Worm (Caenorhabditis elegans): ENCODE measurements around the gene lact-7.

lact-7 gene

DNA sequence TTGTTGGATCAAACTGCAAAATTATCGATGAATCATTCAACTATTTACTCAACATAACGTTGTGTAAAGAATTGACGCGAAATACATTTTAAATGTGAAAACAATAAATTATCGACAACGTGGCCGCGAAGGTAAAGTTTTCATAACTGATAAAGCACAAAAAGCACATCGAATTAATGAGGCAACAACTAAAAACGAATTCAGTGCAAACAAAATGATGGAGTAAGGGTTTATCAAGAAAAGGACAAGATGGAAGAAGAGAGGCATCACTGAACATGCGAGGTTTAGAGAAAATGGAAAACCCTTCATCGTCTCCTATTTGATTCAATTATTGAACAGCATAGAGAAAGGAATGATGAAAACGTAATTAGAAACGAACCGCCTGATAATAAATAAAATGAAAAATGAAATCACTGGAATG lies 35.1 kb upstream of the lact-7 start, which contains the start of gene D1053.4:
D1053.4 (minus strand) TSS at position 20 of the 421 bp plus-strand sequence.
- no peak for TF ChIP-seq ceh-13 (GFP tag; optimal IDR thresholded peaks at IDR 0.05)

- TF ChIP-seq hnd-1 (tag; optimal IDR thresholded peaks at IDR 0.05) (no peak), hmg-4 (GFP tag; optimal IDR thresholded peaks at IDR 0.05) (no peak), ceh-36 (tag; optimal IDR thresholded peaks at IDR 0.05) (no peak), F13C5.2 (tag; optimal IDR thresholded peaks at IDR 0.05) (no peak)
Observed at ce11 chrX:11725646-11726045, 33.3 kb upstream of the lact-7 start.

- TF ChIP-seq scrt-1 (GFP tag; IDR thresholded peaks at IDR 0.05) (no peak), tbx-11 (GFP tag; IDR thresholded peaks at IDR 0.05) (no peak), hmg-4 (GFP tag; optimal IDR thresholded peaks at IDR 0.05) (no peak), tra-4 (tag; optimal IDR thresholded peaks at IDR 0.05) (no peak), pes-1 (GFP tag; IDR thresholded peaks at IDR 0.05) (no peak), ceh-13 (GFP tag; optimal IDR thresholded peaks at IDR 0.05) (no peak), sea-1 (GFP tag; conservative IDR thresholded peaks at IDR 0.05) (no peak), ama-1 (optimal IDR thresholded peaks at IDR 0.05) (no peak), tbx-37 (GFP tag; conservative IDR thresholded peaks at IDR 0.05) (no peak), ets-7 (tag; optimal IDR thresholded peaks at IDR 0.05) (no peak), hnd-1 (tag; optimal IDR thresholded peaks at IDR 0.05) (no peak), B0310.2 (tag; optimal IDR thresholded peaks at IDR 0.05) (no peak), aly-1 (tag; optimal IDR thresholded peaks at IDR 0.05) (no peak), hmbx-1 (tag; optimal IDR thresholded peaks at IDR 0.05) (no peak), F13C5.2 (tag; optimal IDR thresholded peaks at IDR 0.05) (no peak)
Observed at ce11 chrX:11726450-11726849, 32.5 kb upstream of the lact-7 start.

DNA sequence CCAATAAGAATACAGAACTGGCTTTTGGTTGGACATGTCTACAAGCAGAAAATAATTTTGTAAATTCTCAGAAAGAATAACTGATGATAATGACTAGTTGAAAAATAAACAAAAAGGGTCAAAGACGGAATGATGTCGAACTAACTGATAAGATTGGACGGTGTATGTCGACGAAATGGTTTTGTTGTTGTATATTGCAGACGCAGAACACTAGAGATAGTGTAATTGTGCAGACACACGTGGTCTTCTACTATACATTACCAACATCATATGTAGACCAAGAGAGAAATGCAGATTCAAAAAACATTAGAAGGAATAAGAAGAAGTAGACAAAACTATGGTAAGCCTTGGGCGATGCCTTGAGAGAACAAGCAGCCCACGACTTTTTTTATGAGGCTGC lies 31.1 kb upstream of the lact-7 start, which contains the start of the genes gst-42 and D1053.2:
gst-42 (minus strand) TSS at position 176 of the 400 bp plus-strand sequence.
D1053.2 (plus strand) TSS at position 391 of the 400 bp plus-strand sequence.
- TF ChIP-seq tra-4 (tag; optimal IDR thresholded peaks at IDR 0.05) = no peak
- TF ChIP-seq sea-1 (GFP tag; conservative IDR thresholded peaks at IDR 0.05) = no peak
- TF ChIP-seq pes-1 (GFP tag; IDR thresholded peaks at IDR 0.05) = no peak
- no peak for TF ChIP-seq ceh-13 (GFP tag; optimal IDR thresholded peaks at IDR 0.05)
- TF ChIP-seq scrt-1 (GFP tag; IDR thresholded peaks at IDR 0.05) = no peak

DNA sequence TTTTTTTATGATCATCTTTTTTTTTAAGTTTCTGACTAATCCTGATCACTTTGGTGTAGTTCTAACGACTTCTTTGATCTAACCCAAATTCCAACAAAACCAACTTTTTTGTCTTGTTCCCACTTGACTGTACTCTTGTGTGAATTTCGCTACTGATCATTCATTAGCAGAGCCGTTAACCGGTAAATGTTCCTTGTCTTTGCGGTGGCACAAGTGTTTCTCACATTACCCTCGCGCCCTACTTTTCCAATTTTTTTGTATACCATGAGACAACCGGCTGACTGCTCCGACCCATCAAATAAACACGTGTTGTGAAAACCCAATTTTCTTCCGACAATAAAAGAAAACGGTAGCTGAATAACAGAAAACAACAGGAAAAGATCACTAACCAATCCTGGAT lies 26.2 kb upstream of the lact-7 start:
- TF ChIP-seq hmg-4 (GFP tag; optimal IDR thresholded peaks at IDR 0.05) (no peak), ets-7 (tag; optimal IDR thresholded peaks at IDR 0.05) (no peak), pes-1 (GFP tag; IDR thresholded peaks at IDR 0.05) (no peak), tbx-11 (GFP tag; IDR thresholded peaks at IDR 0.05) (no peak), scrt-1 (GFP tag; IDR thresholded peaks at IDR 0.05) (no peak), sea-1 (GFP tag; conservative IDR thresholded peaks at IDR 0.05) (no peak), F13C5.2 (tag; optimal IDR thresholded peaks at IDR 0.05) (no peak), tbx-37 (GFP tag; conservative IDR thresholded peaks at IDR 0.05) (no peak), B0310.2 (tag; optimal IDR thresholded peaks at IDR 0.05) (no peak), hnd-1 (tag; optimal IDR thresholded peaks at IDR 0.05) (no peak), ama-1 (optimal IDR thresholded peaks at IDR 0.05) (no peak), aly-1 (tag; optimal IDR thresholded peaks at IDR 0.05) (no peak), ceh-36 (tag; optimal IDR thresholded peaks at IDR 0.05) (no peak), tra-4 (tag; optimal IDR thresholded peaks at IDR 0.05) (no peak), flt-1 (GFP tag; IDR thresholded peaks at IDR 0.05) (no peak)

ce11 chrX:11734110-11734509 lies 24.8 kb upstream of the lact-7 start:
- no peak for TF ChIP-seq hnd-1 (tag; optimal IDR thresholded peaks at IDR 0.05)
- TF ChIP-seq pes-1 (GFP tag; IDR thresholded peaks at IDR 0.05) = no peak
- TF ChIP-seq aly-1 (tag; optimal IDR thresholded peaks at IDR 0.05) = no peak
- no peak for TF ChIP-seq scrt-1 (GFP tag; IDR thresholded peaks at IDR 0.05)
- no peak for TF ChIP-seq hmg-4 (GFP tag; optimal IDR thresholded peaks at IDR 0.05)
- TF ChIP-seq ama-1 (optimal IDR thresholded peaks at IDR 0.05) = no peak
- no peak for TF ChIP-seq B0310.2 (tag; optimal IDR thresholded peaks at IDR 0.05)
- no peak for TF ChIP-seq F13C5.2 (tag; optimal IDR thresholded peaks at IDR 0.05)
- no peak for TF ChIP-seq tbx-11 (GFP tag; IDR thresholded peaks at IDR 0.05)
- no peak for TF ChIP-seq tbx-37 (GFP tag; conservative IDR thresholded peaks at IDR 0.05)
- no peak for TF ChIP-seq flt-1 (GFP tag; IDR thresholded peaks at IDR 0.05)
- TF ChIP-seq ceh-13 (GFP tag; optimal IDR thresholded peaks at IDR 0.05) = no peak

DNA sequence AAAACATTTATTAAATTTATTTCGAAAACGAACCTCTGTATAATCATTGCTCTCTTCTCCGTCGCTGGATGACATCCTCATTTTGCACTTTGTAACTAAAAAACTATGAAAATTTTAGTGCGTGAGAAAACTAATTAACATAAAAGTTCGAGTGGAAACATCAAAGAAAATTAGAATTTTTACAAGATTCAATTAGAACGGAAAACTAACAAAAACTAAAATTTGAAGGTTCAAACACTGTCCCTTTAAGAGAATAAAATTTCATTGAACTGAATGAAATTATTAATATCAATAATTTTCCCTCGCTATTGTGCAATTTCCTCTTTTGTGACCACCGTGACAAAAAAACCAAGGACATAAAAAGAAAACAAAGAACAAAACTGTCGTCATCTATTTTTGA lies 21.9 kb upstream of the lact-7 start, which contains the start of gene D1053.3:
D1053.3 (minus strand) TSS at position 101 of the 400 bp plus-strand sequence.
- TF ChIP-seq hnd-1 (tag; optimal IDR thresholded peaks at IDR 0.05) (no peak), aly-1 (tag; optimal IDR thresholded peaks at IDR 0.05) (no peak), hmg-4 (GFP tag; optimal IDR thresholded peaks at IDR 0.05) (no peak), ets-7 (tag; optimal IDR thresholded peaks at IDR 0.05) (no peak), B0310.2 (tag; optimal IDR thresholded peaks at IDR 0.05) (no peak), ama-1 (optimal IDR thresholded peaks at IDR 0.05) (no peak), sea-1 (GFP tag; conservative IDR thresholded peaks at IDR 0.05) (no peak), ceh-13 (GFP tag; optimal IDR thresholded peaks at IDR 0.05) (no peak), flt-1 (GFP tag; IDR thresholded peaks at IDR 0.05) (no peak), tbx-11 (GFP tag; IDR thresholded peaks at IDR 0.05) (no peak), tra-4 (tag; optimal IDR thresholded peaks at IDR 0.05) (no peak), hmbx-1 (tag; optimal IDR thresholded peaks at IDR 0.05) (no peak), pes-1 (GFP tag; IDR thresholded peaks at IDR 0.05) (no peak), scrt-1 (GFP tag; IDR thresholded peaks at IDR 0.05) (no peak), tbx-37 (GFP tag; conservative IDR thresholded peaks at IDR 0.05) (no peak), F13C5.2 (tag; optimal IDR thresholded peaks at IDR 0.05) (no peak)

- no peak for TF ChIP-seq flt-1 (GFP tag; IDR thresholded peaks at IDR 0.05)
- no peak for TF ChIP-seq sea-1 (GFP tag; conservative IDR thresholded peaks at IDR 0.05)
- no peak for TF ChIP-seq F13C5.2 (tag; optimal IDR thresholded peaks at IDR 0.05)
Observed at ce11 chrX:11738602-11739100, 20.3 kb upstream of the lact-7 start, which contains the start of gene nspa-9. Gene nspa-9, plus strand, starts transcription at chrX:11739050.

Measured in whole organism, early embryonic.